Worm (Caenorhabditis elegans) whole organism, L1 larva: ENCODE results near the gene F09G8.10.

ENCODE experiments used
- ama-1 ChIP-seq: fragments of 150-350 bp; optimal IDR thresholded peaks from 2 replicates; lab custom pipeline; 2014
- dpl-1 ChIP-seq, 3 experiments: fragments of 150-350 bp in 2 of 3; sonication (generic microtip) in 1 of 3; optimal IDR thresholded peaks; 2 replicates each; lab custom pipeline; 2014 to 2017; ENCODE audit warnings: missing biosample characterization in 3 of 3, missing genetic modification characterization in 3 of 3, missing genetic modification reagents in 3 of 3
- fos-1 ChIP-seq: fragments of 150-350 bp; optimal IDR thresholded peaks from 2 replicates; lab custom pipeline; 2014; ENCODE audit warnings: missing biosample characterization, missing genetic modification characterization
- zag-1 ChIP-seq: fragments of 150-350 bp; optimal IDR thresholded peaks from 2 replicates; lab custom pipeline; 2014; ENCODE audit warnings: missing biosample characterization, missing genetic modification characterization

- no peak for TF ChIP-seq dpl-1 (GFP tag; optimal IDR thresholded peaks at IDR 0.05; lab: Kevin White, UChicago)
- TF ChIP-seq ama-1 (lab: Kevin White, UChicago), result no peak
- TF ChIP-seq fos-1, result no peak
- TF ChIP-seq zag-1 (tag; lab: Kevin White, UChicago), result no peak
Measured at ce11 chrIII:8271676-8272225, at the start of gene F09G8.10, which contains the start of gene mps-4.
